Fruit fly (Drosophila melanogaster) S2 (cell line): ENCODE data around the gene CG4025.

Experiments used
- CG8478 ChIP-seq: fragments of >200 bp; optimal IDR thresholded peaks from 2 replicates; lab custom pipeline; 2018
- CTCF ChIP-seq, 2 experiments: fragments of >200 bp; optimal IDR thresholded peaks; 2 replicates each; lab custom pipeline; 2018

CG4025 gene

dm6 chrX:2121716-2122601, 45.2 kb downstream of the CG4025 start:
- TF ChIP-seq CTCF (optimal IDR thresholded peaks at IDR 0.05; lab: Kevin White, UChicago) (no peak), CG8478 (lab: Kevin White, UChicago) (no peak)

dm6 chrX:2123013-2123964, 46.5 kb downstream of the CG4025 start, which contains the start of gene ph-d:
TSS of gene ph-d (minus strand) at chrX:2123286.
- TF ChIP-seq CG8478 (lab: Kevin White, UChicago): no peak
- peak in 1 of 2 experiments; percentile 44 for TF ChIP-seq CTCF (optimal IDR thresholded peaks at IDR 0.05; lab: Kevin White, UChicago)

- TF ChIP-seq CTCF (optimal IDR thresholded peaks at IDR 0.05; lab: Kevin White, UChicago): no peak
- TF ChIP-seq CG8478 (lab: Kevin White, UChicago): no peak
Measured at dm6 chrX:2123965-2124688, 47.4 kb downstream of the CG4025 start.

dm6 chrX:2125527-2126088, 48.8 kb downstream of the CG4025 start:
- TF ChIP-seq CTCF (optimal IDR thresholded peaks at IDR 0.05; lab: Kevin White, UChicago) (peak in 1 of 2 experiments; percentile 48), CG8478 (lab: Kevin White, UChicago) (no peak)
